Worm (Caenorhabditis elegans): ENCODE results near the gene K10D6.4.
A peak's percentile ranks its signal among the peaks of the same experiment; 100 is the strongest.

The K10D6.4 gene

ce11 chrV:11225981-11226380 lies 24.3 kb downstream of the K10D6.4 start, which contains the start of gene bgal-1 (continued):
- TF ChIP-seq blmp-1 (tag; optimal IDR thresholded peaks at IDR 0.05; ENCODE audit: insufficient read depth) (peak; percentile 13), sem-4 (tag; optimal IDR thresholded peaks at IDR 0.05) (no peak), gmeb-1 (tag; optimal IDR thresholded peaks at IDR 0.05) (no peak), unc-55 (GFP tag; optimal IDR thresholded peaks at IDR 0.05) (no peak), snpc-4 (tag; optimal IDR thresholded peaks at IDR 0.05) (no peak), nhr-129 (tag; optimal IDR thresholded peaks at IDR 0.05) (no peak), sma-9 (GFP tag; optimal IDR thresholded peaks at IDR 0.05) (no peak), sma-9 (tag; optimal IDR thresholded peaks at IDR 0.05) (no peak), ceh-16 (tag; optimal IDR thresholded peaks at IDR 0.05) (no peak), R02D3.7 (tag; optimal IDR thresholded peaks at IDR 0.05) (no peak), aly-2 (tag; optimal IDR thresholded peaks at IDR 0.05) (no peak)

ce11 chrV:11228653-11229173 lies 27.0 kb downstream of the K10D6.4 start, which contains the start of gene pqn-70:
Gene pqn-70 (minus strand): TSS chrV:11228703.
- TF ChIP-seq unc-62 (GFP tag; optimal IDR thresholded peaks at IDR 0.05): no peak
- peak; percentile 89 for TF ChIP-seq crh-2 (tag; optimal IDR thresholded peaks at IDR 0.05)
- TF ChIP-seq ceh-82 (tag; optimal IDR thresholded peaks at IDR 0.05): peak; percentile 78
- peak; percentile 92 for TF ChIP-seq C34F6.9 (tag; optimal IDR thresholded peaks at IDR 0.05)
- TF ChIP-seq gmeb-1 (tag; optimal IDR thresholded peaks at IDR 0.05): peak; percentile 78
- peak; percentile 91 for TF ChIP-seq unc-55 (GFP tag; optimal IDR thresholded peaks at IDR 0.05)
- TF ChIP-seq nhr-6 (tag; optimal IDR thresholded peaks at IDR 0.05): peak; percentile 40
- peak; percentile 81 for TF ChIP-seq nhr-129 (tag; optimal IDR thresholded peaks at IDR 0.05)
- TF ChIP-seq ama-1 (optimal IDR thresholded peaks at IDR 0.05): peak; percentile 37
- TF ChIP-seq snpc-4 (tag; optimal IDR thresholded peaks at IDR 0.05): peak; percentile 71
- TF ChIP-seq lsy-2 (tag; optimal IDR thresholded peaks at IDR 0.05): peak; percentile 67 to 92
- TF ChIP-seq fos-1 (tag; optimal IDR thresholded peaks at IDR 0.05): peak; percentile 55
- TF ChIP-seq egl-27 (tag; optimal IDR thresholded peaks at IDR 0.05): peak; percentile 45
- TF ChIP-seq nhr-23 (tag; optimal IDR thresholded peaks at IDR 0.05): no peak
- peak; percentile 9 for TF ChIP-seq nhr-12 (tag; optimal IDR thresholded peaks at IDR 0.05)
- peak; percentile 87 for TF ChIP-seq sma-9 (GFP tag; optimal IDR thresholded peaks at IDR 0.05)
- no peak for TF ChIP-seq sma-9 (tag; optimal IDR thresholded peaks at IDR 0.05)
- no peak for TF ChIP-seq ZK546.5 (tag; optimal IDR thresholded peaks at IDR 0.05)
- peak; percentile 77 for TF ChIP-seq blmp-1 (tag; optimal IDR thresholded peaks at IDR 0.05; ENCODE audit: insufficient read depth)
- no peak for TF ChIP-seq peb-1 (tag; optimal IDR thresholded peaks at IDR 0.05)
- TF ChIP-seq nhr-21 (tag; optimal IDR thresholded peaks at IDR 0.05): peak; percentile 85
- peak; percentile 83 for TF ChIP-seq lin-13 (GFP tag; optimal IDR thresholded peaks at IDR 0.05)
- TF ChIP-seq sem-4 (tag; optimal IDR thresholded peaks at IDR 0.05): peak; percentile 83
- TF ChIP-seq F13H6.1 (tag; optimal IDR thresholded peaks at IDR 0.05): peak; percentile 84
- TF ChIP-seq Y55F3AM.14 (GFP tag; optimal IDR thresholded peaks at IDR 0.05): peak; percentile 29
- peak in 1 of 2 experiments; percentile 23 for TF ChIP-seq mdl-1 (tag; optimal IDR thresholded peaks at IDR 0.05)
- TF ChIP-seq ztf-1 (GFP tag; conservative IDR thresholded peaks at IDR 0.05): no peak
- peak; percentile 91 for TF ChIP-seq lin-11 (tag; optimal IDR thresholded peaks at IDR 0.05)
- peak; percentile 82 for TF ChIP-seq nhr-25 (tag; optimal IDR thresholded peaks at IDR 0.05)
- TF ChIP-seq mab-5 (tag; optimal IDR thresholded peaks at IDR 0.05): peak; percentile 71
- peak; percentile 59 for TF ChIP-seq ztf-4 (tag; optimal IDR thresholded peaks at IDR 0.05)
- TF ChIP-seq zag-1 (tag; optimal IDR thresholded peaks at IDR 0.05): peak; percentile 57
- peak; percentile 86 for TF ChIP-seq sma-3 (GFP tag; optimal IDR thresholded peaks at IDR 0.05)
- no peak for TF ChIP-seq ztf-11 (tag; optimal IDR thresholded peaks at IDR 0.05)
- no peak for TF ChIP-seq nhr-77 (tag; optimal IDR thresholded peaks at IDR 0.05)
- no peak for TF ChIP-seq nhr-237 (tag; optimal IDR thresholded peaks at IDR 0.05)
- no peak for TF ChIP-seq mbf-1 (tag; optimal IDR thresholded peaks at IDR 0.05)

ce11 chrV:11231177-11231576 lies 29.5 kb downstream of the K10D6.4 start:
- TF ChIP-seq unc-55 (GFP tag; optimal IDR thresholded peaks at IDR 0.05): no peak
- no peak for TF ChIP-seq sma-3 (GFP tag; optimal IDR thresholded peaks at IDR 0.05)
- no peak for TF ChIP-seq F13H6.1 (tag; optimal IDR thresholded peaks at IDR 0.05)
- TF ChIP-seq elt-3 (tag; optimal IDR thresholded peaks at IDR 0.05): no peak
- no peak for TF ChIP-seq peb-1 (tag; optimal IDR thresholded peaks at IDR 0.05)
- TF ChIP-seq blmp-1 (tag; optimal IDR thresholded peaks at IDR 0.05; ENCODE audit: insufficient read depth): peak; percentile 53

Data from whole organism, L2 larva.